Fruit fly (Drosophila melanogaster) whole organism, embryonic: ENCODE data around the gene CG17118.

Source experiments
- Antp ChIP-seq: fragments of 200-800 bp; sonication (Bioruptor generic); optimal IDR thresholded peaks from 3 replicates; lab custom pipeline; 2016; ENCODE audit warnings: missing biosample characterization, missing genetic modification characterization
- CG1024 ChIP-seq: fragments of 200-800 bp; sonication (Bioruptor generic); IDR thresholded peaks from 2 replicates; pipeline ENCODE4 v1.3.6; 2022; ENCODE audit warnings: missing biosample characterization, missing genetic modification characterization
- CG13287 ChIP-seq: fragments of 200-800 bp; sonication (Bioruptor generic); IDR thresholded peaks from 2 replicates; pipeline ENCODE4 v1.3.6; 2022; ENCODE audit warnings: missing biosample characterization, missing genetic modification characterization; ENCODE audit not compliant: partially characterized antibody
- CG14014 ChIP-seq: fragments of 200-800 bp; sonication (Bioruptor generic); IDR thresholded peaks from 2 replicates; pipeline ENCODE4 v1.3.6; 2022; ENCODE audit warnings: missing biosample characterization, missing genetic modification characterization
- CG14667 ChIP-seq: fragments of 200-800 bp; sonication (Bioruptor generic); IDR thresholded peaks from 2 replicates; pipeline ENCODE4 v1.3.6; 2022; ENCODE audit warnings: missing biosample characterization, missing genetic modification characterization
- CG14710 ChIP-seq: fragments of 200-800 bp; sonication (Bioruptor generic); optimal IDR thresholded peaks from 3 replicates; lab custom pipeline; 2019; ENCODE audit warnings: missing biosample characterization, mild to moderate bottlenecking, missing genetic modification characterization, moderate library complexity
- CG15514 ChIP-seq: fragments of 200-800 bp; sonication (Bioruptor generic); optimal IDR thresholded peaks from 3 replicates; lab custom pipeline; 2017; ENCODE audit warnings: missing biosample characterization, missing genetic modification characterization, mild to moderate bottlenecking, moderate library complexity, missing genetic modification reagents
- CG1603 ChIP-seq: fragments of 200-800 bp; sonication (Bioruptor generic); optimal IDR thresholded peaks from 2 replicates; lab custom pipeline; 2019; ENCODE audit warnings: missing biosample characterization, mild to moderate bottlenecking, missing genetic modification characterization, moderate library complexity
- CG1832 ChIP-seq: fragments of 200-800 bp; sonication (Bioruptor generic); optimal IDR thresholded peaks from 2 replicates; lab custom pipeline; 2017; ENCODE audit warnings: missing biosample characterization, mild to moderate bottlenecking, missing genetic modification characterization, inconsistent platforms
- CG32532 ChIP-seq: fragments of 200-800 bp; sonication (Bioruptor generic); IDR thresholded peaks from 2 replicates; pipeline ENCODE4 v1.3.6; 2022; ENCODE audit warnings: missing biosample characterization, missing genetic modification characterization
- CG32772 ChIP-seq: fragments of 200-800 bp; sonication (Bioruptor generic); IDR thresholded peaks from 2 replicates; pipeline ENCODE4 v1.3.6; 2022; ENCODE audit warnings: missing biosample characterization, missing genetic modification characterization
- CG4424 ChIP-seq: fragments of 200-800 bp; sonication (Bioruptor generic); optimal IDR thresholded peaks from 3 replicates; lab custom pipeline; 2016; ENCODE audit warnings: missing biosample characterization, missing genetic modification characterization
- CG7271 ChIP-seq: fragments of 200-800 bp; sonication (Bioruptor generic); optimal IDR thresholded peaks from 2 replicates; lab custom pipeline; 2018; ENCODE audit warnings: missing biosample characterization, mild to moderate bottlenecking, missing genetic modification characterization, moderate library complexity
- CG9727 ChIP-seq: fragments of 200-800 bp; sonication (Bioruptor generic); optimal IDR thresholded peaks from 3 replicates; lab custom pipeline; 2017; ENCODE audit warnings: missing biosample characterization, mild to moderate bottlenecking, missing genetic modification characterization
- Dref ChIP-seq: fragments of 200-800 bp; sonication (Bioruptor generic); IDR thresholded peaks from 2 replicates; pipeline ENCODE4 v1.3.6; 2022; ENCODE audit warnings: missing biosample characterization, missing genetic modification characterization
- Hey ChIP-seq: fragments of 200-800 bp; sonication (Bioruptor generic); optimal IDR thresholded peaks from 3 replicates; lab custom pipeline; 2018; ENCODE audit warnings: missing biosample characterization, mild to moderate bottlenecking, missing genetic modification characterization
- Hsf ChIP-seq: fragments of 200-800 bp; sonication (Bioruptor generic); optimal IDR thresholded peaks from 3 replicates; lab custom pipeline; 2016; ENCODE audit warnings: missing biosample characterization, missing genetic modification characterization
- MESR4 ChIP-seq: fragments of 200-800 bp; sonication (Bioruptor generic); optimal IDR thresholded peaks from 2 replicates; lab custom pipeline; 2018; ENCODE audit warnings: missing biosample characterization, mild to moderate bottlenecking, missing genetic modification characterization, moderate library complexity
- Max ChIP-seq: fragments of 200-800 bp; sonication (Bioruptor generic); optimal IDR thresholded peaks from 2 replicates; lab custom pipeline; 2016; ENCODE audit warnings: missing biosample characterization, mild to moderate bottlenecking, missing genetic modification characterization
- Med ChIP-seq: fragments of 200-800 bp; sonication (Bioruptor generic); peaks from one replicate; lab custom pipeline; 2016; ENCODE audit warnings: missing biosample characterization, missing genetic modification characterization, mild to moderate bottlenecking, inconsistent platforms, moderate library complexity
- Myb ChIP-seq: fragments of 200-800 bp; sonication (Bioruptor generic); optimal IDR thresholded peaks from 2 replicates; lab custom pipeline; 2016; ENCODE audit warnings: missing biosample characterization, missing genetic modification characterization
- Opbp ChIP-seq: fragments of 200-800 bp; sonication (Bioruptor generic); IDR thresholded peaks from 3 replicates; pipeline ENCODE4 v1.3.6; 2022; ENCODE audit warnings: missing biosample characterization, missing genetic modification characterization; ENCODE audit not compliant: partially characterized antibody
- Optix ChIP-seq: fragments of 200-800 bp; sonication (Bioruptor generic); IDR thresholded peaks from 3 replicates; pipeline ENCODE4 v1.3.6; 2022; ENCODE audit warnings: missing biosample characterization, missing genetic modification characterization
- PHDP ChIP-seq: fragments of 200-800 bp; sonication (Bioruptor generic); optimal IDR thresholded peaks from 3 replicates; lab custom pipeline; 2018; ENCODE audit warnings: missing biosample characterization, mild to moderate bottlenecking, missing genetic modification characterization, moderate library complexity
- Six4 ChIP-seq: fragments of 200-800 bp; sonication (Bioruptor generic); optimal IDR thresholded peaks from 2 replicates; lab custom pipeline; 2016; ENCODE audit warnings: missing biosample characterization, missing genetic modification characterization
- Tbp ChIP-seq: fragments of >200 bp; optimal IDR thresholded peaks from 2 replicates; lab custom pipeline; 2018; ENCODE audit warnings: missing biosample characterization, missing genetic modification characterization
- Trl ChIP-seq, 3 experiments: fragments of >200 bp in 2 of 3; fragments of 200-800 bp in 1 of 3; sonication (Bioruptor generic) in 1 of 3; optimal IDR thresholded peaks; 2 replicates in 1 of 3; 3 replicates in 2 of 3; lab custom pipeline; 2016 to 2017; ENCODE audit warnings: missing biosample characterization in 1 of 3, missing genetic modification characterization in 1 of 3
- Xbp1 ChIP-seq: fragments of 200-800 bp; sonication (Bioruptor generic); optimal IDR thresholded peaks from 3 replicates; lab custom pipeline; 2016; ENCODE audit warnings: missing biosample characterization, mild to moderate bottlenecking, missing genetic modification characterization
- ac ChIP-seq: fragments of 200-800 bp; sonication (Bioruptor generic); optimal IDR thresholded peaks from 3 replicates; lab custom pipeline; 2017; ENCODE audit warnings: missing biosample characterization, mild to moderate bottlenecking, missing genetic modification characterization
- amos ChIP-seq: fragments of 200-800 bp; sonication (Bioruptor generic); IDR thresholded peaks from 2 replicates; pipeline ENCODE4 v1.3.6; 2022; ENCODE audit warnings: missing biosample characterization, missing genetic modification characterization; ENCODE audit not compliant: partially characterized antibody
- ato ChIP-seq: fragments of 200-800 bp; sonication (Bioruptor generic); IDR thresholded peaks from 2 replicates; pipeline ENCODE4 v1.3.6; 2022; ENCODE audit warnings: missing biosample characterization, missing genetic modification characterization; ENCODE audit not compliant: partially characterized antibody
- caup ChIP-seq: fragments of 200-800 bp; sonication (Bioruptor generic); optimal IDR thresholded peaks from 3 replicates; lab custom pipeline; 2017; ENCODE audit warnings: missing biosample characterization, mild to moderate bottlenecking, missing genetic modification characterization, moderate library complexity; ENCODE audit not compliant: severe bottlenecking
- chn ChIP-seq: fragments of 200-800 bp; sonication (Bioruptor generic); optimal IDR thresholded peaks from 2 replicates; lab custom pipeline; 2016; ENCODE audit warnings: missing biosample characterization, missing genetic modification characterization
- dati ChIP-seq: fragments of 200-800 bp; sonication (Bioruptor generic); IDR thresholded peaks from 2 replicates; pipeline ENCODE4 v1.3.6; 2022; ENCODE audit warnings: missing biosample characterization, missing genetic modification characterization
- dm ChIP-seq: fragments of 200-800 bp; sonication (Bioruptor generic); optimal IDR thresholded peaks from 3 replicates; lab custom pipeline; 2016; ENCODE audit warnings: missing biosample characterization, missing genetic modification characterization
- exex ChIP-seq: fragments of 200-800 bp; sonication (Bioruptor generic); optimal IDR thresholded peaks from 4 replicates; lab custom pipeline; 2018; ENCODE audit warnings: missing biosample characterization, mild to moderate bottlenecking, missing genetic modification characterization, moderate library complexity
- gfzf ChIP-seq: fragments of 200-800 bp; sonication (Bioruptor generic); optimal IDR thresholded peaks from 2 replicates; lab custom pipeline; 2016; ENCODE audit warnings: missing biosample characterization, mild to moderate bottlenecking, missing genetic modification characterization, moderate library complexity
- lola ChIP-seq, 3 experiments: fragments of >200 bp in 2 of 3; fragments of 200-800 bp in 1 of 3; sonication (Bioruptor generic) in 1 of 3; optimal IDR thresholded peaks; 2 replicates each; lab custom pipeline; 2017 to 2019; ENCODE audit warnings: missing biosample characterization in 3 of 3, missing genetic modification characterization in 3 of 3, mild to moderate bottlenecking in 1 of 3, moderate library complexity in 1 of 3
- nerfin-1 ChIP-seq: fragments of 200-800 bp; sonication (Bioruptor generic); optimal IDR thresholded peaks from 3 replicates; lab custom pipeline; 2019; ENCODE audit warnings: missing biosample characterization, mild to moderate bottlenecking, missing genetic modification characterization, moderate library complexity
- nmo ChIP-seq: fragments of 200-800 bp; sonication (Bioruptor generic); optimal IDR thresholded peaks from 2 replicates; lab custom pipeline; 2018; ENCODE audit warnings: missing biosample characterization, mild to moderate bottlenecking, missing genetic modification characterization, moderate library complexity
- oc ChIP-seq: fragments of 200-800 bp; sonication (Bioruptor generic); optimal IDR thresholded peaks from 2 replicates; lab custom pipeline; 2018; ENCODE audit warnings: missing biosample characterization, mild to moderate bottlenecking, missing genetic modification characterization, moderate library complexity
- prd ChIP-seq, 3 experiments: fragments of >200 bp in 2 of 3; fragments of 200-800 bp in 1 of 3; sonication (Bioruptor generic) in 1 of 3; optimal IDR thresholded peaks in 2 of 3; IDR thresholded peaks in 1 of 3; 2 replicates in 2 of 3; 3 replicates in 1 of 3; pipeline versions ENCODE4 v1.3.6 to Lab custom; 2017 to 2022; ENCODE audit warnings: missing biosample characterization in 1 of 3, missing genetic modification characterization in 1 of 3
- pzg ChIP-seq: fragments of 200-800 bp; sonication (Bioruptor generic); optimal IDR thresholded peaks from 3 replicates; lab custom pipeline; 2018; ENCODE audit warnings: missing biosample characterization, mild to moderate bottlenecking, missing genetic modification characterization, moderate library complexity
- slbo ChIP-seq: fragments of 200-800 bp; sonication (Bioruptor generic); IDR thresholded peaks from 2 replicates; pipeline ENCODE4 v1.3.6; 2022; ENCODE audit warnings: missing biosample characterization, missing genetic modification characterization
- trem ChIP-seq: fragments of 200-800 bp; optimal IDR thresholded peaks from 3 replicates; lab custom pipeline; 2019; ENCODE audit warnings: missing biosample characterization, mild to moderate bottlenecking, missing genetic modification characterization, moderate library complexity
- tup ChIP-seq: fragments of 200-800 bp; sonication (Bioruptor generic); optimal IDR thresholded peaks from 2 replicates; lab custom pipeline; 2016; ENCODE audit warnings: missing biosample characterization, mild to moderate bottlenecking, missing genetic modification characterization, moderate library complexity
- unc-4 ChIP-seq: fragments of 200-800 bp; sonication (Bioruptor generic); IDR thresholded peaks from 2 replicates; pipeline ENCODE4 v1.3.6; 2022; ENCODE audit warnings: missing biosample characterization, missing genetic modification characterization; ENCODE audit not compliant: partially characterized antibody
- zen2 ChIP-seq: fragments of 200-800 bp; sonication (Bioruptor generic); IDR thresholded peaks from 3 replicates; pipeline ENCODE4 v1.3.6; 2022; ENCODE audit warnings: missing biosample characterization, missing genetic modification characterization; ENCODE audit not compliant: partially characterized antibody

The CG17118 gene

DNA sequence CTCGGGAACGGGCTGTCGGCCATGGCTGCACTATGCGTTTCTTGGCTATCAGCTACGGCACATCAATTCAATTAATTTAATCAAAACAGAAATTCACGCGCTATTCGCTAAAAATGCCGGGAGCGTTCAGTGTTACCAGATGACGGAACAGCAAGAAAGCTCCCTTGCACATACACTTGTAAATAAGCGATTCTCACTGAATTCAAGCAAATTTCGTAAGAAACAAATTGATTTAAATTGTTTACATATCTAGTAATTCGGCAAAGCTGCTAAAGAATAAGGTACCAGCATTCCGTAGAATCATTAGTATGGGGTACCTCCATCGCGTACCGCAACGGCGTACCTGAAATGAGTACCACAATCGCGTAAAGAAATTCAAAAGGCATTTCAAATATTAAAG is 5.9 kb downstream of the CG17118 start, which contains the start of gene Nup107 (continued):
- TF ChIP-seq ato (GFP tag; lab: Robert Waterston, UW) (0 out of 2 replicates have a peak, but pooled peaks have one; percentile 24), CG7271 (tag; lab: Kevin White, UChicago) (no peak), zen2 (GFP tag; lab: Robert Waterston, UW) (no peak), Hsf (GFP tag; lab: Kevin White, UChicago) (peak; percentile 18), Hey (no peak), Trl (optimal IDR thresholded peaks at IDR 0.05; lab: Kevin White, UChicago) (no peak), Trl (GFP tag; optimal IDR thresholded peaks at IDR 0.05; lab: Kevin White, UChicago) (peak; percentile 26), CG13287 (peak; percentile 17; the same call in 1 of the 2 replicates), CG1024 (GFP tag; lab: Robert Waterston, UW) (peak; percentile 58; the same call in 1 of the 2 replicates), Dref (GFP tag; lab: Robert Waterston, UW) (peak; percentile 44), Tbp (GFP tag; lab: Kevin White, UChicago) (no peak), oc (no peak), slbo (GFP tag; lab: Robert Waterston, UW) (peak; percentile 54; the same call in 1 of the 2 replicates), nerfin-1 (tag; lab: Kevin White, UChicago) (peak; percentile 18), CG14014 (no peak), caup (no peak), Opbp (GFP tag; lab: Robert Waterston, UW) (0 out of 3 replicates have a peak, but pooled peaks have one; percentile 39), Myb (GFP tag; lab: Kevin White, UChicago) (peak; percentile 18), CG32532 (0 out of 2 replicates have a peak, but pooled peaks have one; percentile 14), CG15514 (GFP tag; lab: Kevin White, UChicago) (peak; percentile 49), tup (GFP tag; lab: Kevin White, UChicago) (no peak), chn (peak; percentile 30), Xbp1 (GFP tag; lab: Kevin White, UChicago) (peak; percentile 38), gfzf (GFP tag; lab: Kevin White, UChicago) (peak; percentile 87), CG32772 (no peak), nmo (peak; percentile 52), Med (GFP tag; lab: Kevin White, UChicago) (peak; percentile 72), CG14710 (tag; lab: Kevin White, UChicago) (peak; percentile 28), prd (optimal IDR thresholded peaks at IDR 0.05; lab: Kevin White, UChicago) (no peak), prd (GFP tag; IDR thresholded peaks at IDR 0.05; lab: Robert Waterston, UW) (peak; percentile 31; the same call in 1 of the 3 replicates), Max (GFP tag; lab: Kevin White, UChicago) (no peak), ac (GFP tag; lab: Kevin White, UChicago) (no peak), exex (tag; lab: Kevin White, UChicago) (no peak), amos (GFP tag; lab: Robert Waterston, UW) (peak; percentile 28; the same call in 1 of the 2 replicates), MESR4 (peak; percentile 43), Six4 (GFP tag; lab: Kevin White, UChicago) (no peak), dm (GFP tag; lab: Kevin White, UChicago) (peak; percentile 46), CG4424 (no peak), CG1603 (tag; lab: Kevin White, UChicago) (peak; percentile 81), Antp (GFP tag; lab: Kevin White, UChicago) (peak; percentile 22), CG14667 (GFP tag; lab: Robert Waterston, UW) (no peak), CG1832 (GFP tag; lab: Kevin White, UChicago) (no peak), dati (GFP tag; lab: Robert Waterston, UW) (no peak), Optix (GFP tag; lab: Robert Waterston, UW) (no peak), CG9727 (GFP tag; lab: Kevin White, UChicago) (no peak), pzg (peak; percentile 73), lola (GFP tag; optimal IDR thresholded peaks at IDR 0.05; lab: Kevin White, UChicago) (peak in 1 of 3 experiments; percentile 2), unc-4 (GFP tag; lab: Robert Waterston, UW) (0 out of 2 replicates have a peak, but pooled peaks have one; percentile 34), trem (peak; percentile 36), PHDP (peak; percentile 4)
